Fruit fly (Drosophila melanogaster): Measurements from ENCODE around the gene CG7987.

DNA sequence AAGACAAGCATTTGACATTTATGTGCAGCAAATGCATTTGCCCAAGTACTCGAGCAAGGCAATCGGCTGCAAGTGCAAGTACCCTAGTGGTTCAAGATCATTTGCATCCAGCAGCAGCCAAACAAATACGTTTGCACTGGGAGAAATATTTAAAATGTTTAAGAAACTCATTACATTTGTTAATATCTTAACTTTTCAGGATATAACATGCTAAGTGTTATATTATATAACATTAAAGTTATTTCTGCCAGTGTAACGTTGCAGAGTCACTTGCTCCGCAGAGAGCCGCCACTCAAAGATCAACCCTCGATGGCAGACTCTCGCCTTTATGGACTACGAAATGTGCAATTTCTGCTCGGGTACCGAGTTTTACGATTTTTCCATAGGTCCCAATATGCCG, 13.8 kb upstream of the CG7987 start:
- TF ChIP-seq insv (optimal IDR thresholded peaks at IDR 0.05) (no peak), psq (optimal IDR thresholded peaks at IDR 0.05) (no peak), Sin3A (optimal IDR thresholded peaks at IDR 0.05) (no peak), ttk (optimal IDR thresholded peaks at IDR 0.05) (no peak), Myc (optimal IDR thresholded peaks at IDR 0.05) (no peak), h (optimal IDR thresholded peaks at IDR 0.05) (no peak)

All from Kc167 (cell line).